Worm (Caenorhabditis elegans): Measurements from ENCODE around the gene srw-72.
"Not testable (repeated sequence)": the region's sequence is repeated elsewhere in the genome, so short reads cannot be mapped to it uniquely, and the experiment has no call there.

srw-72 gene

DNA sequence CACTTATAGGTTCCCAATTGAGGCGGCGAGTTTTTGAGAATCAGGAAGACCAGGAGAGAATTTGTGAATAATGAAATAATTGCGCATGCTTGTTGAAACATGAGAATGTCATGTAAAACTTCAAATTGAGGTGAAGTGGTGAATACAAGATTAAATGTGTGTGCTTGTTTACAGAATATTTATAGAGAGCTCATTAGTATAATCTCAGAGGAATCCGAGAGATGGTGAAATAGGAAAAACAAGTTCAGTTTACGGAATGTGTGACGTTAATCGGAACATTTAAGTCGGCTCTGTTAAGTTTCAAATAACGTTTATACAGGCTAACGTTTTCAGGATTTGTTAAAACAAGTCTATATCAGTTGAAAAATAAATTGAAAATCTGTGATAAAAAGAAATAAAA is 8.8 kb upstream of the srw-72 start, which contains the start of gene str-200:
Gene str-200, minus strand, starts transcription at position 101 of the 400 bp plus-strand sequence.
- TF ChIP-seq mdl-1 (tag; optimal IDR thresholded peaks at IDR 0.05) (no peak), nhr-12 (tag; optimal IDR thresholded peaks at IDR 0.05) (no peak), egl-5 (tag; optimal IDR thresholded peaks at IDR 0.05) (no peak), daf-12 (tag; optimal IDR thresholded peaks at IDR 0.05) (no peak), lsy-12 (tag; optimal IDR thresholded peaks at IDR 0.05) (no peak), nhr-28 (tag; optimal IDR thresholded peaks at IDR 0.05) (no peak), nhr-11 (tag; optimal IDR thresholded peaks at IDR 0.05) (no peak), elt-3 (tag; optimal IDR thresholded peaks at IDR 0.05) (no peak)

DNA sequence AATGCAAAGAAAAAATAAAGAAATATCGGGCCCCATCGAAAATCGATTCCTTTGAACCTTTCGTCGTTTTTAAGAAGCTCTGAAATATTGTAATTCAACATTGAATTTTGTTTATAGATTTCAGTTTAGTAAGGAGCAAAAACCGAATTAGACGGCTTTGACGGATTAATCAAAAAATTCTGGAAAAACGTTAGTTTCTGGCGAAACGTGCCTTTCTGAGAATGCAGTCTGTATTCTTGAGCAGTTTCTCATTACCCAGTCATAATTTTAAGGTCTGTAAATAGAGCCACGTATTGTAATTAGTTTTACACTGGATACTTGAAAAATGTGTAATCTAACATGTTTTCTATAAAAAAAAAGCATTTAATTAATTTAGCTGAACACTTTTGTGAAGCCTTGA is 6.8 kb upstream of the srw-72 start, which contains the start of gene srz-48:
Gene srz-48, minus strand, starts transcription at position 101 of the 400 bp plus-strand sequence.
- no peak for TF ChIP-seq elt-2 (tag; optimal IDR thresholded peaks at IDR 0.05)
- TF ChIP-seq skn-1 (tag; optimal IDR thresholded peaks at IDR 0.05), result no peak
- TF ChIP-seq nhr-76 (tag; optimal IDR thresholded peaks at IDR 0.05), result no peak
- TF ChIP-seq ceh-16 (tag; optimal IDR thresholded peaks at IDR 0.05), result no peak
- no peak for TF ChIP-seq ztf-11 (tag; optimal IDR thresholded peaks at IDR 0.05)
- no peak for TF ChIP-seq fkh-10 (GFP tag; optimal IDR thresholded peaks at IDR 0.05)
- TF ChIP-seq nhr-23 (tag; optimal IDR thresholded peaks at IDR 0.05), result no peak
- no peak for TF ChIP-seq fos-1 (tag; optimal IDR thresholded peaks at IDR 0.05)

DNA sequence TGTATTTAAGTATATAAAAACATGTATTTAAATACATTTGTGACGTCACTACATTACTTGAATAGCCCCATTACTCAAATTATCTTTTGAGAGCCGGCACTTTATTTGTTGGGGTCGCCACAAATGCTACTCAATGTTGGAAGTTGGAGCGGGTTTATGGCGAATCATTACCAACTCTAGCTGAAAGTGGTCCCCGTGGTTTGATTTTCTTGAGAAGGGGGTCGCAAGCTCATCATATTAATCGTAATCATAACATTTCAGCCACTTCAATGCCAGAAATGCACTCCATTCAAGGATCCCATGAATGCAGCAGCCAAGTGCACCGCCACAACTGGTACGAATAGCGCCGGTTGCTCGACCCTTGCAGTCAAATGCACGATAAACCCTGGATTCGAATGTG is 2.6 kb upstream of the srw-72 start, which contains the start of gene F20E11.7:
Gene F20E11.7, plus strand, starts transcription at position 301 of the 400 bp plus-strand sequence.
- not testable (repeated sequence) for TF ChIP-seq nhr-28, pha-4, ceh-16 (tag; optimal IDR thresholded peaks at IDR 0.05)

DNA sequence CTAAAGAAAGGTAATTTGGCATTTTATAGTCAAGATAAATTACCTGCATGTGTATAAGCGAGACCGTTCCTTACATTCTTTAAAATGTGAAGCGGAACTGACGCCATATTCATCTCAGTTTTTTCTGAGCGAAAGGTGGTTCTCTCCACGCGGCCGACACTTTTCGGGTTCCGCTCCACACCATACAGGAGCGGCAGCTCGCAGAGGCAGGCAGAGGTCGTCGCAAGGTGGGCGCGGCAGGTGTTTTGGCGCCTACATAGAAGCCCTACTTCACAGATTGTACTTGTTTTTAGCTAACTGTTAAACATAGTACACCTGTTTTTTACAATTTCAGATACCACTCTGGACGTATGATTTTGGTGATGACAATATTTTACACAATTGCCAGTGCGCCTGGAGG is 1.0 kb downstream of the srw-72 start:
- TF ChIP-seq fkh-10 (GFP tag; optimal IDR thresholded peaks at IDR 0.05) (no peak), ztf-11 (tag; optimal IDR thresholded peaks at IDR 0.05) (no peak), elt-2 (tag; optimal IDR thresholded peaks at IDR 0.05) (no peak), R02D3.7 (tag; optimal IDR thresholded peaks at IDR 0.05) (no peak)

DNA sequence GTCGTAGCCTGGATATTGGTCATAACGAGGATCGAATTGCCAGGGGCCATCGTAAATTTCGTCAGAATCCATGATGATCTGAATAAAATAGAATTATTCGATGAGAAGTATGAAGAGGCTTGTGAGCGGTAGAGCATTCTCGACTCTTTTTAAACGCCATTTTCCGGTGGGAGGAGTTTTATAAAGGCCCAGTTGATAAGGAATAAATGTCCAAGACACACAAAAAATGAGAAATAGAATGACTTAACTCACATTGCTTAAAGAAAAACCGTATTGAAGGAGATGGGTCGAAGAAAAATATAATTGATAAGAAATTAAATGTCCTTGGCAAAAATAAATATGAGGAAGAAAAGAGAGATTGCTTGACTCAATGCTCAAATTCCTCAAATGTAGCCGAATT is 2.3 kb downstream of the srw-72 start, which contains the start of gene F20E11.17:
Gene F20E11.17, minus strand, starts transcription at position 101 of the 400 bp plus-strand sequence.
- TF ChIP-seq lin-15B (tag; optimal IDR thresholded peaks at IDR 0.05) (no peak), zag-1 (tag; optimal IDR thresholded peaks at IDR 0.05) (no peak), fos-1 (tag; optimal IDR thresholded peaks at IDR 0.05) (no peak), tbx-2 (tag; optimal IDR thresholded peaks at IDR 0.05) (no peak), eor-1 (tag; optimal IDR thresholded peaks at IDR 0.05) (no peak), ztf-11 (tag; optimal IDR thresholded peaks at IDR 0.05) (no peak), pha-4 (tag; optimal IDR thresholded peaks at IDR 0.05) (no peak), fkh-10 (GFP tag; optimal IDR thresholded peaks at IDR 0.05) (no peak)

DNA sequence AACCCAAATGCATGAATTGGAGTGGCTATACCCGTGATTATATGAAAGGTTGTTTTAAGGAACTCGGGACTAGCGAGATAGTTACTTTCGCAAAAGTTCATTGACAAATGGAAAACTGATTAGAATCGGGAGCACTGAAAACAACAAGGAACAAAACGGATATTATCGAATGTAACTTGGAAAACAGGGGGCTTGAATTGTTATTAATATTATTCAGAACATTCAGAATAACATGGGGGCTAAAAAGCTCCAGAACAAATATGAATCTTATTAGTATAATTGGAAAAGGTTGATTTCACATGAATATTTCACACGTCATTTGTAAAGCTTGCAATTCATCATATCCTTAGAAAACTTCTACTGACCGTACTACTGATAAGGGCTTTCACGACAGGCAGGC is 4.7 kb downstream of the srw-72 start, which contains the start of gene srh-235:
Gene srh-235, minus strand, starts transcription at position 101 of the 400 bp plus-strand sequence.
- no peak for TF ChIP-seq lsy-12 (tag; optimal IDR thresholded peaks at IDR 0.05)
- TF ChIP-seq lin-39 (tag; optimal IDR thresholded peaks at IDR 0.05), result no peak
- TF ChIP-seq nhr-67 (tag; optimal IDR thresholded peaks at IDR 0.05), result no peak
- no peak for TF ChIP-seq nhr-11 (tag; optimal IDR thresholded peaks at IDR 0.05)
- TF ChIP-seq ama-1 (optimal IDR thresholded peaks at IDR 0.05), result no peak
- no peak for TF ChIP-seq ZK546.5 (tag; optimal IDR thresholded peaks at IDR 0.05)
- no peak for TF ChIP-seq jun-1 (tag; optimal IDR thresholded peaks at IDR 0.05)
- TF ChIP-seq sea-2 (GFP tag; optimal IDR thresholded peaks at IDR 0.05), result no peak
- TF ChIP-seq fos-1 (tag; optimal IDR thresholded peaks at IDR 0.05), result no peak
- no peak for TF ChIP-seq ceh-82 (tag; optimal IDR thresholded peaks at IDR 0.05)
- TF ChIP-seq elt-3 (tag; optimal IDR thresholded peaks at IDR 0.05), result no peak
- TF ChIP-seq nfya-1 (tag; optimal IDR thresholded peaks at IDR 0.05; ENCODE audit: insufficient read depth), result no peak
- TF ChIP-seq ceh-28 (tag; optimal IDR thresholded peaks at IDR 0.05), result no peak
- no peak for TF ChIP-seq nhr-77 (tag; optimal IDR thresholded peaks at IDR 0.05)
- no peak for TF ChIP-seq pha-4 (tag; optimal IDR thresholded peaks at IDR 0.05)
- TF ChIP-seq ztf-4 (tag; optimal IDR thresholded peaks at IDR 0.05), result no peak
- no peak for TF ChIP-seq daf-12 (tag; optimal IDR thresholded peaks at IDR 0.05)
